Fruit fly (Drosophila melanogaster) whole organism, prepupa: Measurements from ENCODE around the gene Sfp96F.

ENCODE experiments used
- Blimp-1 ChIP-seq: fragments of 200-800 bp; sonication (Bioruptor generic); optimal IDR thresholded peaks from 3 replicates; lab custom pipeline; 2017; ENCODE audit warnings: missing biosample characterization, missing genetic modification characterization, mild to moderate bottlenecking, moderate library complexity, missing genetic modification reagents
- CG10631 ChIP-seq: fragments of 200-800 bp; sonication (Bioruptor generic); optimal IDR thresholded peaks from 2 replicates; lab custom pipeline; 2016; ENCODE audit warnings: missing biosample characterization, missing genetic modification characterization
- CG11294 ChIP-seq: fragments of 200-800 bp; sonication (Bioruptor generic); IDR thresholded peaks from 2 replicates; pipeline ENCODE4 v1.3.6; 2022; ENCODE audit warnings: missing biosample characterization, missing genetic modification characterization
- CG11762 ChIP-seq: fragments of 200-800 bp; sonication (Bioruptor generic); optimal IDR thresholded peaks from 3 replicates; lab custom pipeline; 2016; ENCODE audit warnings: missing biosample characterization, missing genetic modification characterization; ENCODE audit not compliant: insufficient read depth
- CG11902 ChIP-seq: fragments of 200-800 bp; sonication (Bioruptor generic); optimal IDR thresholded peaks from 3 replicates; lab custom pipeline; 2016; ENCODE audit warnings: missing biosample characterization, missing genetic modification characterization
- CG15336 ChIP-seq: fragments of 200-800 bp; sonication (Bioruptor generic); IDR thresholded peaks from 2 replicates; pipeline ENCODE4 v1.3.6; 2022; ENCODE audit warnings: missing biosample characterization, missing genetic modification characterization
- CG3032 ChIP-seq: fragments of 200-800 bp; optimal IDR thresholded peaks from 2 replicates; lab custom pipeline; 2019; ENCODE audit warnings: missing biosample characterization, mild to moderate bottlenecking, missing genetic modification characterization, moderate library complexity
- CG31627 ChIP-seq: fragments of 200-800 bp; sonication (Bioruptor generic); optimal IDR thresholded peaks from 3 replicates; lab custom pipeline; 2016; ENCODE audit warnings: missing biosample characterization, missing genetic modification characterization
- CG32006 ChIP-seq: fragments of 200-800 bp; sonication (Bioruptor generic); optimal IDR thresholded peaks from 3 replicates; lab custom pipeline; 2017; ENCODE audit warnings: missing biosample characterization, mild to moderate bottlenecking, missing genetic modification characterization
- CG34406 ChIP-seq: fragments of 200-800 bp; sonication (Bioruptor generic); optimal IDR thresholded peaks from 3 replicates; lab custom pipeline; 2016; ENCODE audit warnings: missing biosample characterization, missing genetic modification characterization
- CG3919 ChIP-seq: fragments of 200-800 bp; sonication (Bioruptor generic); optimal IDR thresholded peaks from 3 replicates; lab custom pipeline; 2016; ENCODE audit warnings: missing biosample characterization, missing genetic modification characterization
- CG4318 ChIP-seq: fragments of 200-800 bp; sonication (Bioruptor generic); optimal IDR thresholded peaks from 3 replicates; lab custom pipeline; 2017; ENCODE audit warnings: missing biosample characterization, mild to moderate bottlenecking, missing genetic modification characterization
- CG6163 ChIP-seq: fragments of 200-800 bp; sonication (Bioruptor generic); IDR thresholded peaks from 3 replicates; pipeline ENCODE4 v1.3.6; 2022; ENCODE audit warnings: missing biosample characterization, missing genetic modification characterization
- CG6276 ChIP-seq: fragments of 200-800 bp; sonication (Bioruptor generic); optimal IDR thresholded peaks from 2 replicates; lab custom pipeline; 2017; ENCODE audit warnings: missing biosample characterization, mild to moderate bottlenecking, missing genetic modification characterization
- CG6808 ChIP-seq: fragments of 200-800 bp; sonication (Bioruptor generic); optimal IDR thresholded peaks from 3 replicates; lab custom pipeline; 2017; ENCODE audit warnings: missing biosample characterization, missing genetic modification characterization, mild to moderate bottlenecking, moderate library complexity, missing genetic modification reagents
- CG6854 ChIP-seq: fragments of 200-800 bp; sonication (Bioruptor generic); optimal IDR thresholded peaks from 2 replicates; lab custom pipeline; 2017; ENCODE audit warnings: missing biosample characterization, mild to moderate bottlenecking, missing genetic modification characterization
- CG7368 ChIP-seq: fragments of 200-800 bp; sonication (Bioruptor generic); optimal IDR thresholded peaks from 3 replicates; lab custom pipeline; 2016; ENCODE audit warnings: missing biosample characterization, missing genetic modification characterization
- CG8119 ChIP-seq: fragments of 200-800 bp; sonication (Bioruptor generic); IDR thresholded peaks from 3 replicates; pipeline ENCODE4 v1.3.6; 2022; ENCODE audit warnings: missing biosample characterization, missing genetic modification characterization
- CG8319 ChIP-seq: fragments of 200-800 bp; sonication (Bioruptor generic); optimal IDR thresholded peaks from 3 replicates; lab custom pipeline; 2016; ENCODE audit warnings: missing biosample characterization, missing genetic modification characterization
- CG9139 ChIP-seq: fragments of 200-800 bp; sonication (Bioruptor generic); optimal IDR thresholded peaks from 3 replicates; lab custom pipeline; 2017; ENCODE audit warnings: missing biosample characterization, mild to moderate bottlenecking, missing genetic modification characterization
- Eip75B ChIP-seq: fragments of 200-800 bp; sonication (Bioruptor generic); optimal IDR thresholded peaks from 3 replicates; lab custom pipeline; 2016; ENCODE audit warnings: missing biosample characterization, missing genetic modification characterization
- Eip78C ChIP-seq: fragments of 200-800 bp; sonication (Bioruptor generic); peaks from one replicate; lab custom pipeline; 2016; ENCODE audit warnings: missing biosample characterization, missing genetic modification characterization
- Eip93F ChIP-seq: fragments of 200-800 bp; sonication (Bioruptor generic); optimal IDR thresholded peaks from 2 replicates; lab custom pipeline; 2016; ENCODE audit warnings: missing biosample characterization, mild to moderate bottlenecking, missing genetic modification characterization
- Ets21C ChIP-seq: fragments of 200-800 bp; sonication (Bioruptor generic); optimal IDR thresholded peaks from 3 replicates; lab custom pipeline; 2016; ENCODE audit warnings: missing biosample characterization, missing genetic modification characterization
- Ets96B ChIP-seq: fragments of 200-800 bp; optimal IDR thresholded peaks from 2 replicates; lab custom pipeline; 2019; ENCODE audit warnings: missing biosample characterization, mild to moderate bottlenecking, missing genetic modification characterization, moderate library complexity
- Gug ChIP-seq: fragments of 200-800 bp; sonication (Bioruptor generic); IDR thresholded peaks from 2 replicates; pipeline ENCODE4 v1.3.6; 2022; ENCODE audit warnings: missing biosample characterization, missing genetic modification characterization
- Hr38 ChIP-seq: sonication (Bioruptor generic); optimal IDR thresholded peaks from 2 replicates; lab custom pipeline; 2016; ENCODE audit warnings: missing biosample characterization, missing genetic modification characterization
- Hr39 ChIP-seq: fragments of 200-800 bp; sonication (Bioruptor generic); optimal IDR thresholded peaks from 2 replicates; lab custom pipeline; 2016; ENCODE audit warnings: missing biosample characterization, missing genetic modification characterization
- Hr4 ChIP-seq: fragments of 200-800 bp; sonication (Bioruptor generic); optimal IDR thresholded peaks from 3 replicates; lab custom pipeline; 2016; ENCODE audit warnings: missing biosample characterization, missing genetic modification characterization
- Lpt ChIP-seq: fragments of 200-800 bp; sonication (Bioruptor generic); optimal IDR thresholded peaks from 3 replicates; lab custom pipeline; 2016; ENCODE audit warnings: missing biosample characterization, missing genetic modification characterization
- Sox102F ChIP-seq: fragments of 200-800 bp; sonication (Bioruptor generic); optimal IDR thresholded peaks from 2 replicates; lab custom pipeline; 2016; ENCODE audit warnings: missing biosample characterization, mild to moderate bottlenecking, missing genetic modification characterization
- Sox15 ChIP-seq: fragments of 200-800 bp; sonication (Bioruptor generic); optimal IDR thresholded peaks from 3 replicates; lab custom pipeline; 2016; ENCODE audit warnings: missing biosample characterization, missing genetic modification characterization
- achi ChIP-seq: fragments of 200-800 bp; sonication (Bioruptor generic); optimal IDR thresholded peaks from 3 replicates; lab custom pipeline; 2016; ENCODE audit warnings: missing biosample characterization, missing genetic modification characterization
- acj6 ChIP-seq: fragments of 200-800 bp; sonication (Bioruptor generic); optimal IDR thresholded peaks from 3 replicates; lab custom pipeline; 2016; ENCODE audit warnings: missing biosample characterization, missing genetic modification characterization
- cyc ChIP-seq: fragments of 200-800 bp; sonication (Bioruptor generic); optimal IDR thresholded peaks from 3 replicates; lab custom pipeline; 2016; ENCODE audit warnings: missing biosample characterization, missing genetic modification characterization
- eg ChIP-seq: fragments of 200-800 bp; sonication (Bioruptor generic); IDR thresholded peaks from 3 replicates; pipeline ENCODE4 v1.3.6; 2022; ENCODE audit warnings: missing biosample characterization, missing genetic modification characterization
- fd59A ChIP-seq: fragments of 200-800 bp; sonication (Bioruptor generic); optimal IDR thresholded peaks from 2 replicates; lab custom pipeline; 2017; ENCODE audit warnings: missing biosample characterization, mild to moderate bottlenecking, missing genetic modification characterization, missing genetic modification reagents
- fd85E ChIP-seq: fragments of 200-800 bp; sonication (Bioruptor generic); optimal IDR thresholded peaks from 3 replicates; lab custom pipeline; 2016; ENCODE audit warnings: missing biosample characterization, missing genetic modification characterization
- fkh ChIP-seq: fragments of 200-800 bp; sonication (Bioruptor generic); optimal IDR thresholded peaks from 3 replicates; lab custom pipeline; 2017; ENCODE audit warnings: missing biosample characterization, mild to moderate bottlenecking, missing genetic modification characterization, moderate library complexity
- lz ChIP-seq: fragments of 200-800 bp; sonication (Bioruptor generic); optimal IDR thresholded peaks from 3 replicates; lab custom pipeline; 2016; ENCODE audit warnings: missing biosample characterization, missing genetic modification characterization
- net ChIP-seq: fragments of 200-800 bp; sonication (Bioruptor generic); optimal IDR thresholded peaks from 3 replicates; lab custom pipeline; 2016; ENCODE audit warnings: missing biosample characterization, missing genetic modification characterization
- pdm3 ChIP-seq: fragments of 200-800 bp; sonication (Bioruptor generic); optimal IDR thresholded peaks from 3 replicates; lab custom pipeline; 2016; ENCODE audit warnings: missing biosample characterization, missing genetic modification characterization
- salr ChIP-seq, 2 experiments: fragments of 200-800 bp; sonication (Bioruptor generic); optimal IDR thresholded peaks; 3 replicates each; lab custom pipeline; 2016 to 2018; ENCODE audit warnings: missing biosample characterization in 2 of 2, missing genetic modification characterization in 2 of 2, mild to moderate bottlenecking in 1 of 2
- spab ChIP-seq: fragments of 200-800 bp; sonication (Bioruptor generic); optimal IDR thresholded peaks from 2 replicates; lab custom pipeline; 2017; ENCODE audit warnings: missing biosample characterization, mild to moderate bottlenecking, missing genetic modification characterization, missing genetic modification reagents
- ss ChIP-seq, 2 experiments: fragments of 200-800 bp; sonication (Bioruptor generic); optimal IDR thresholded peaks; 2 replicates in 1 of 2; 3 replicates in 1 of 2; lab custom pipeline; 2017 to 2018; ENCODE audit warnings: mild to moderate bottlenecking in 2 of 2, missing biosample characterization in 2 of 2, missing genetic modification characterization in 2 of 2, moderate library complexity in 1 of 2
- svp ChIP-seq: fragments of 200-800 bp; sonication (Bioruptor generic); peaks from one replicate; lab custom pipeline; 2016; ENCODE audit warnings: missing biosample characterization, missing genetic modification characterization
- topi ChIP-seq: fragments of 200-800 bp; sonication (Bioruptor generic); optimal IDR thresholded peaks from 3 replicates; lab custom pipeline; 2016; ENCODE audit warnings: missing biosample characterization, missing genetic modification characterization
- vri ChIP-seq: fragments of 200-800 bp; sonication (Bioruptor generic); optimal IDR thresholded peaks from 3 replicates; lab custom pipeline; 2016; ENCODE audit warnings: missing biosample characterization, mild to moderate bottlenecking, missing genetic modification characterization

Sfp96F gene

dm6 chr3R:25854825-25855224 lies 24.8 kb upstream of the Sfp96F start:
- TF ChIP-seq net (GFP tag; lab: Kevin White, UChicago) = no peak
- TF ChIP-seq CG8119 (GFP tag; lab: Robert Waterston, UW) = peak; percentile 42; the same call in 1 of the 3 replicates
- TF ChIP-seq Gug = no peak
- peak; percentile 12 for TF ChIP-seq CG3919
- no peak for TF ChIP-seq ss (GFP tag; optimal IDR thresholded peaks at IDR 0.05; lab: Kevin White, UChicago)
- no peak for TF ChIP-seq CG11762 (GFP tag; lab: Kevin White, UChicago)
- TF ChIP-seq CG32006 = peak; percentile 30
- no peak for TF ChIP-seq pdm3 (GFP tag; lab: Kevin White, UChicago)
- TF ChIP-seq achi (GFP tag; lab: Kevin White, UChicago) = peak; percentile 16
- TF ChIP-seq Sox15 (GFP tag; lab: Kevin White, UChicago) = no peak
- no peak for TF ChIP-seq CG6276 (GFP tag; lab: Kevin White, UChicago)
- TF ChIP-seq fd59A = no peak
- no peak for TF ChIP-seq CG10631 (GFP tag; lab: Kevin White, UChicago)
- TF ChIP-seq Eip75B = no peak
- peak; percentile 53; the same call in 1 of the 3 replicates for TF ChIP-seq eg (GFP tag; lab: Robert Waterston, UW)
- peak; percentile 9 for TF ChIP-seq svp (GFP tag; lab: Kevin White, UChicago)
- no peak for TF ChIP-seq lz
- TF ChIP-seq CG11902 (GFP tag; lab: Kevin White, UChicago) = no peak
- no peak for TF ChIP-seq Eip78C
- no peak for TF ChIP-seq Eip93F (GFP tag; lab: Kevin White, UChicago)
- no peak for TF ChIP-seq fkh (GFP tag; lab: Kevin White, UChicago)
- TF ChIP-seq CG8319 (GFP tag; lab: Kevin White, UChicago) = no peak
- peak; percentile 58 for TF ChIP-seq CG15336 (GFP tag; lab: Robert Waterston, UW)
- no peak for TF ChIP-seq vri (GFP tag; lab: Kevin White, UChicago)
- TF ChIP-seq CG6808 (GFP tag; lab: Kevin White, UChicago) = no peak
- TF ChIP-seq Ets96B (tag; lab: Kevin White, UChicago) = peak; percentile 10
- TF ChIP-seq topi (GFP tag; lab: Kevin White, UChicago) = no peak
- peak; percentile 41; the same call in 1 of the 3 replicates for TF ChIP-seq CG6163 (GFP tag; lab: Robert Waterston, UW)
- TF ChIP-seq salr (GFP tag; optimal IDR thresholded peaks at IDR 0.05; lab: Kevin White, UChicago) = no peak
- no peak for TF ChIP-seq Lpt (GFP tag; lab: Kevin White, UChicago)
- TF ChIP-seq CG34406 (GFP tag; lab: Kevin White, UChicago) = no peak
- TF ChIP-seq spab (GFP tag; lab: Kevin White, UChicago) = no peak
- TF ChIP-seq CG3032 (tag; lab: Kevin White, UChicago) = peak; percentile 23
- no peak for TF ChIP-seq CG11294 (GFP tag; lab: Robert Waterston, UW)
- peak; percentile 7 for TF ChIP-seq Hr4 (GFP tag; lab: Kevin White, UChicago)
- TF ChIP-seq Ets21C (GFP tag; lab: Kevin White, UChicago) = no peak
- TF ChIP-seq, all 60 proteins: peak for 11

dm6 chr3R:25851224-25851682 lies 21.2 kb upstream of the Sfp96F start, which contains the start of the genes CG14545 and CG5886:
Gene CG14545 (minus strand): TSS chr3R:25851291.
Gene CG5886 (plus strand): TSS chr3R:25851632.
- peak; percentile 8 for TF ChIP-seq CG31627 (GFP tag; lab: Kevin White, UChicago)
- no peak for TF ChIP-seq CG32006
- no peak for TF ChIP-seq Eip93F (GFP tag; lab: Kevin White, UChicago)
- TF ChIP-seq cyc (GFP tag; lab: Kevin White, UChicago) = peak; percentile 33
- no peak for TF ChIP-seq CG4318 (GFP tag; lab: Kevin White, UChicago)
- no peak for TF ChIP-seq Gug
- peak; percentile 3 for TF ChIP-seq CG3919
- TF ChIP-seq spab (GFP tag; lab: Kevin White, UChicago) = no peak
- TF ChIP-seq net (GFP tag; lab: Kevin White, UChicago) = no peak
- TF ChIP-seq CG6808 (GFP tag; lab: Kevin White, UChicago) = no peak
- no peak for TF ChIP-seq fd85E (GFP tag; lab: Kevin White, UChicago)
- TF ChIP-seq Blimp-1 (GFP tag; lab: Kevin White, UChicago) = no peak
- no peak for TF ChIP-seq CG10631 (GFP tag; lab: Kevin White, UChicago)
- TF ChIP-seq Sox102F (GFP tag; lab: Kevin White, UChicago) = no peak
- TF ChIP-seq CG15336 (GFP tag; lab: Robert Waterston, UW) = no peak
- TF ChIP-seq CG8319 (GFP tag; lab: Kevin White, UChicago) = no peak
- TF ChIP-seq vri (GFP tag; lab: Kevin White, UChicago) = no peak
- TF ChIP-seq eg (GFP tag; lab: Robert Waterston, UW) = no peak
- TF ChIP-seq Lpt (GFP tag; lab: Kevin White, UChicago) = no peak
- no peak for TF ChIP-seq acj6 (GFP tag; lab: Kevin White, UChicago)
- TF ChIP-seq CG9139 (GFP tag; lab: Kevin White, UChicago) = no peak
- TF ChIP-seq CG6163 (GFP tag; lab: Robert Waterston, UW) = no peak
- TF ChIP-seq CG3032 (tag; lab: Kevin White, UChicago) = no peak
- TF ChIP-seq CG7368 = no peak
- TF ChIP-seq achi (GFP tag; lab: Kevin White, UChicago) = no peak
- no peak for TF ChIP-seq CG6854 (GFP tag; lab: Kevin White, UChicago)
- no peak for TF ChIP-seq Hr38
- no peak for TF ChIP-seq CG6276 (GFP tag; lab: Kevin White, UChicago)
- no peak for TF ChIP-seq CG11294 (GFP tag; lab: Robert Waterston, UW)
- no peak for TF ChIP-seq fd59A
- TF ChIP-seq Hr39 (GFP tag; lab: Kevin White, UChicago) = peak; percentile 24
- no peak for TF ChIP-seq Hr4 (GFP tag; lab: Kevin White, UChicago)
